Fruit fly (Drosophila melanogaster): ENCODE results near the gene AsnS.

The AsnS gene

dm6 chr3L:21196563-21196962 lies 23.6 kb downstream of the AsnS start, which contains the start of the genes Targ3 and park (continued):
- no peak for TF ChIP-seq Side (GFP tag; optimal IDR thresholded peaks at IDR 0.05)
- TF ChIP-seq CG7987 (GFP tag; optimal IDR thresholded peaks at IDR 0.05), result peak; percentile 47
- peak; percentile 52 for TF ChIP-seq CG12155 (GFP tag; optimal IDR thresholded peaks at IDR 0.05)
- TF ChIP-seq peb (GFP tag; IDR thresholded peaks at IDR 0.05), result no peak
- no peak for TF ChIP-seq jumu (GFP tag; optimal IDR thresholded peaks at IDR 0.05)
- no peak for TF ChIP-seq CG32532 (GFP tag; IDR thresholded peaks at IDR 0.05)
- TF ChIP-seq CG9932 (GFP tag; IDR thresholded peaks at IDR 0.05), result peak; percentile 29; the same call in 1 of the 2 replicates
- peak; percentile 49 for TF ChIP-seq MESR4 (GFP tag; optimal IDR thresholded peaks at IDR 0.05)
- TF ChIP-seq CG14050 (GFP tag; IDR thresholded peaks at IDR 0.05), result no peak
- TF ChIP-seq hth (optimal IDR thresholded peaks at IDR 0.05), result no peak
- peak; percentile 39 for TF ChIP-seq vvl (GFP tag; IDR thresholded peaks at IDR 0.05)
- TF ChIP-seq Ada2b (GFP tag; IDR thresholded peaks at IDR 0.05), result no peak
- no peak for TF ChIP-seq CG7271 (tag; optimal IDR thresholded peaks at IDR 0.05)
- TF ChIP-seq Opbp (GFP tag; IDR thresholded peaks at IDR 0.05; ENCODE audit: partially characterized antibody), result no peak
- TF ChIP-seq tll (GFP tag; optimal IDR thresholded peaks at IDR 0.05), result no peak
- peak; percentile 40 for TF ChIP-seq mirr (GFP tag; optimal IDR thresholded peaks at IDR 0.05)
- no peak for TF ChIP-seq Fer2 (tag; optimal IDR thresholded peaks at IDR 0.05)
- TF ChIP-seq HLH4C (GFP tag; IDR thresholded peaks at IDR 0.05; ENCODE audit: partially characterized antibody), result no peak
- peak; percentile 4 for TF ChIP-seq CG17829 (tag; optimal IDR thresholded peaks at IDR 0.05)
- TF ChIP-seq CG3847 (GFP tag; IDR thresholded peaks at IDR 0.05), result peak; percentile 65
- peak; percentile 35; the same call in 1 of the 2 replicates for TF ChIP-seq Rfx (GFP tag; IDR thresholded peaks at IDR 0.05)
- TF ChIP-seq phol (tag; optimal IDR thresholded peaks at IDR 0.05), result peak; percentile 15
- TF ChIP-seq CG17912 (GFP tag; optimal IDR thresholded peaks at IDR 0.05), result no peak
- TF ChIP-seq Ssrp (tag; optimal IDR thresholded peaks at IDR 0.05), result no peak
- TF ChIP-seq CG2199 (GFP tag; IDR thresholded peaks at IDR 0.05), result 0 out of 3 replicates have a peak, but pooled peaks have one; percentile 33
- TF ChIP-seq CG4424 (GFP tag; optimal IDR thresholded peaks at IDR 0.05), result no peak
- no peak for TF ChIP-seq gt (GFP tag; IDR thresholded peaks at IDR 0.05)
- TF ChIP-seq CG11696 (GFP tag; IDR thresholded peaks at IDR 0.05), result no peak
- no peak for TF ChIP-seq Usf (GFP tag; optimal IDR thresholded peaks at IDR 0.05)
- peak; percentile 33 to 50 for TF ChIP-seq dpn (GFP tag; optimal IDR thresholded peaks at IDR 0.05)
- peak; percentile 18 for TF ChIP-seq CG12942 (GFP tag; optimal IDR thresholded peaks at IDR 0.05)
- TF ChIP-seq Hmr (GFP tag; optimal IDR thresholded peaks at IDR 0.05), result peak; percentile 49
- TF ChIP-seq CoRest (tag; optimal IDR thresholded peaks at IDR 0.05), result peak; percentile 31
- no peak for TF ChIP-seq ac (GFP tag; optimal IDR thresholded peaks at IDR 0.05)
- TF ChIP-seq CG13424 (tag; optimal IDR thresholded peaks at IDR 0.05), result no peak
- no peak for TF ChIP-seq CG17612 (GFP tag; IDR thresholded peaks at IDR 0.05)
- peak; percentile 22 for TF ChIP-seq gfzf (GFP tag; optimal IDR thresholded peaks at IDR 0.05)
- TF ChIP-seq B-H2 (GFP tag; optimal IDR thresholded peaks at IDR 0.05), result peak; percentile 8
- TF ChIP-seq lilli (GFP tag; optimal IDR thresholded peaks at IDR 0.05), result peak; percentile 61
- no peak for TF ChIP-seq CkIIα-i1 (GFP tag; IDR thresholded peaks at IDR 0.05)
- no peak for TF ChIP-seq pan (optimal IDR thresholded peaks at IDR 0.05)
- TF ChIP-seq pan (GFP tag; optimal IDR thresholded peaks at IDR 0.05 in 1 of 2, IDR thresholded peaks at IDR 0.05 in 1 of 2), result peak in 1 of 2 experiments; percentile 22
- TF ChIP-seq CG9609 (GFP tag; optimal IDR thresholded peaks at IDR 0.05), result peak; percentile 43
- peak; percentile 9 for TF ChIP-seq CG9797 (GFP tag; optimal IDR thresholded peaks at IDR 0.05)
- peak; percentile 16 to 17 for TF ChIP-seq chif (GFP tag; optimal IDR thresholded peaks at IDR 0.05)
- TF ChIP-seq Max (GFP tag; optimal IDR thresholded peaks at IDR 0.05), result no peak
- TF ChIP-seq CG7786 (GFP tag; optimal IDR thresholded peaks at IDR 0.05), result peak; percentile 43
- peak; percentile 17 for TF ChIP-seq CG11504 (tag; optimal IDR thresholded peaks at IDR 0.05)
- TF ChIP-seq CG4282 (GFP tag; optimal IDR thresholded peaks at IDR 0.05), result peak; percentile 55
- TF ChIP-seq fu2 (GFP tag; optimal IDR thresholded peaks at IDR 0.05), result peak; percentile 21
- TF ChIP-seq CG9727 (GFP tag; optimal IDR thresholded peaks at IDR 0.05), result no peak
- TF ChIP-seq CG6683 (GFP tag; optimal IDR thresholded peaks at IDR 0.05), result no peak
